Worm (Caenorhabditis elegans) whole organism, L1 larva: Measurements from ENCODE around the gene clec-40.

Experiments
- ces-1 ChIP-seq: fragments of 150-350 bp; optimal IDR thresholded peaks from 2 replicates; lab custom pipeline; 2014; ENCODE audit warnings: missing biosample characterization, missing genetic modification reagents, missing genetic modification characterization
- egl-27 ChIP-seq, 2 experiments: fragments of 150-350 bp in 1 of 2; sonication (generic microtip); optimal IDR thresholded peaks; 3 replicates each; lab custom pipeline; 2017 to 2018; ENCODE audit warnings: missing biosample characterization in 2 of 2, missing genetic modification characterization in 2 of 2, missing genetic modification reagents in 2 of 2
- mab-9 ChIP-seq: fragments of 200-800 bp; sonication (Bioruptor generic); IDR thresholded peaks from 2 replicates; pipeline ENCODE4 v1.3.6; 2022; ENCODE audit warnings: missing genetic modification reagents, missing genetic modification characterization, missing compliant biosample characterization
- nhr-76 ChIP-seq: sonication (generic microtip); optimal IDR thresholded peaks from 2 replicates; lab custom pipeline; 2017; ENCODE audit warnings: missing biosample characterization, missing genetic modification characterization
- ztf-4 ChIP-seq: fragments of 150-350 bp; optimal IDR thresholded peaks from 2 replicates; lab custom pipeline; 2014; ENCODE audit warnings: missing biosample characterization, missing genetic modification characterization

DNA sequence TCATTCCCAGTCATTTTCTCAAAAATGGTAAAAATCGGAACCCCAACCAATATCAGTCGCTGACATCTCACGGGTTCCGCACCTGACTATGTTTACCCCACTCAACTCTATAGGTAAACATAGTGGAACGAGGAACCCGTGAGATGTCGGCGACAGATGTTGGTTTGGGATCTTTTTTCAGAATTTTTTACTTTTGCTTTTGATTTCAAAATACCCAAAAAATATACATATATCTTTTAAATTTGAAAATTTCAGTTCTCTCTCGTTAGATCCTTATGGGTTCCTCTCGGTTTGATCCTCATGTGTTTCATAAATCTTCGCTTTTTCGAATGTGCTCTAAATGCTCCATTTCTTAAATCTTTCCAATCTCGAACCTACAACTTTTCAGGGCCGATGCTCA, 32.8 kb upstream of the clec-40 start, which contains the start of gene srw-23:
- TF ChIP-seq mab-9 (GFP tag; lab: Robert Waterston, UW) (no peak), ces-1 (GFP tag; lab: Kevin White, UChicago) (no peak), ztf-4 (tag; lab: Kevin White, UChicago) (no peak), egl-27 (tag; optimal IDR thresholded peaks at IDR 0.05; lab: Kevin White, UChicago) (no peak), nhr-76 (tag; lab: Kevin White, UChicago) (no peak)
